Worm (Caenorhabditis elegans): ENCODE data around the gene sru-9.

The sru-9 gene

ce11 chrIV:13619203-13619602, 30.4 kb downstream of the sru-9 start, which contains the start of gene C08F11.3:
TSS of gene C08F11.3 (plus strand) at chrIV:13619503.
- TF ChIP-seq hif-1 (tag; optimal IDR thresholded peaks at IDR 0.05) (no peak), daf-16 (GFP tag; optimal IDR thresholded peaks at IDR 0.05) (no peak), daf-16 (tag; optimal IDR thresholded peaks at IDR 0.05) (peak; percentile 71), nhr-28 (tag; optimal IDR thresholded peaks at IDR 0.05) (peak; percentile 1), zag-1 (tag; optimal IDR thresholded peaks at IDR 0.05) (no peak), aha-1 (tag) (no peak), F44E2.7 (GFP tag; IDR thresholded peaks at IDR 0.05) (no peak)

ce11 chrIV:13623533-13623932, 34.7 kb downstream of the sru-9 start, which contains the start of gene C08F11.1:
TSS of gene C08F11.1 (plus strand) at chrIV:13623833.
- TF ChIP-seq cey-2 (tag; optimal IDR thresholded peaks at IDR 0.05; ENCODE audit: borderline replicate concordance, insufficient read depth) (no peak), madf-9 (GFP tag; conservative IDR thresholded peaks at IDR 0.05) (no peak), nhr-6 (tag; optimal IDR thresholded peaks at IDR 0.05) (no peak), nhr-76 (tag; optimal IDR thresholded peaks at IDR 0.05) (no peak), lin-15B (tag; optimal IDR thresholded peaks at IDR 0.05) (no peak), mxl-2 (GFP tag; conservative IDR thresholded peaks at IDR 0.05) (no peak), ceh-32 (tag; optimal IDR thresholded peaks at IDR 0.05; ENCODE audit: poor library complexity) (no peak), sdz-12 (GFP tag; optimal IDR thresholded peaks at IDR 0.05) (no peak), nhr-48 (tag; optimal IDR thresholded peaks at IDR 0.05) (no peak), nhr-237 (tag; optimal IDR thresholded peaks at IDR 0.05) (no peak)

- no peak for TF ChIP-seq nhr-11 (tag; optimal IDR thresholded peaks at IDR 0.05)
Measured at ce11 chrIV:13626469-13626868, 37.7 kb downstream of the sru-9 start, which contains the start of gene sru-21. TSS of gene sru-21 (plus strand) at chrIV:13626769.

ce11 chrIV:13632613-13633012, 43.8 kb downstream of the sru-9 start:
- TF ChIP-seq cey-2 (tag; optimal IDR thresholded peaks at IDR 0.05; ENCODE audit: borderline replicate concordance, insufficient read depth), result no peak
- peak in 1 of 2 experiments; percentile 69 for TF ChIP-seq unc-62 (GFP tag; optimal IDR thresholded peaks at IDR 0.05 in 1 of 2)
- TF ChIP-seq unc-62 (tag; optimal IDR thresholded peaks at IDR 0.05), result no peak
- TF ChIP-seq ZK546.5 (tag; optimal IDR thresholded peaks at IDR 0.05), result no peak
- TF ChIP-seq pqm-1 (tag; optimal IDR thresholded peaks at IDR 0.05), result peak; percentile 24
- no peak for TF ChIP-seq hif-1 (tag; optimal IDR thresholded peaks at IDR 0.05)
- no peak for TF ChIP-seq ztf-7 (tag; optimal IDR thresholded peaks at IDR 0.05)
- TF ChIP-seq daf-16 (GFP tag; optimal IDR thresholded peaks at IDR 0.05), result no peak
- TF ChIP-seq daf-16 (tag; optimal IDR thresholded peaks at IDR 0.05), result peak; percentile 57
- TF ChIP-seq ctbp-1 (GFP tag; IDR thresholded peaks at IDR 0.05), result no peak
- no peak for TF ChIP-seq nhr-237 (tag; optimal IDR thresholded peaks at IDR 0.05)

ce11 chrIV:13633165-13633564, 44.4 kb downstream of the sru-9 start, which contains the start of gene fbxa-98:
TSS of gene fbxa-98 (plus strand) at chrIV:13633407.
- TF ChIP-seq daf-16 (GFP tag; optimal IDR thresholded peaks at IDR 0.05) (no peak), daf-16 (tag; optimal IDR thresholded peaks at IDR 0.05) (peak; percentile 80), fkh-10 (GFP tag; optimal IDR thresholded peaks at IDR 0.05) (no peak), nhr-102 (tag; optimal IDR thresholded peaks at IDR 0.05) (no peak), ztf-7 (tag; optimal IDR thresholded peaks at IDR 0.05) (peak; percentile 18)

ce11 chrIV:13636975-13637374, 48.2 kb downstream of the sru-9 start, which contains the start of gene C08F11.7:
TSS of gene C08F11.7 (plus strand) at chrIV:13637275.
- no peak for TF ChIP-seq F37D6.2 (tag; optimal IDR thresholded peaks at IDR 0.05)
- TF ChIP-seq aly-2 (tag; optimal IDR thresholded peaks at IDR 0.05), result no peak
- no peak for TF ChIP-seq ces-1 (GFP tag; optimal IDR thresholded peaks at IDR 0.05)
- no peak for TF ChIP-seq fkh-10 (GFP tag; optimal IDR thresholded peaks at IDR 0.05)
- no peak for TF ChIP-seq zfp-2 (tag; optimal IDR thresholded peaks at IDR 0.05)
- no peak for TF ChIP-seq tra-1 (GFP tag; IDR thresholded peaks at IDR 0.05)
- TF ChIP-seq hlh-30 (tag; optimal IDR thresholded peaks at IDR 0.05; ENCODE audit: insufficient read depth), result no peak
- TF ChIP-seq nhr-28 (tag; optimal IDR thresholded peaks at IDR 0.05), result no peak
- no peak for TF ChIP-seq mxl-2 (GFP tag; conservative IDR thresholded peaks at IDR 0.05)
- no peak for TF ChIP-seq tag-97 (GFP tag; IDR thresholded peaks at IDR 0.05)
- no peak for TF ChIP-seq lim-7 (GFP tag; IDR thresholded peaks at IDR 0.05)
- no peak for TF ChIP-seq ceh-32 (tag; optimal IDR thresholded peaks at IDR 0.05; ENCODE audit: poor library complexity)
- no peak for TF ChIP-seq Y75B8A.6 (GFP tag; IDR thresholded peaks at IDR 0.05)
- no peak for TF ChIP-seq lin-1 (GFP tag; IDR thresholded peaks at IDR 0.05)
- no peak for TF ChIP-seq gei-8 (GFP tag; optimal IDR thresholded peaks at IDR 0.05)
- no peak for TF ChIP-seq F26F4.8 (GFP tag; conservative IDR thresholded peaks at IDR 0.05)
- no peak for TF ChIP-seq lin-15B (tag; optimal IDR thresholded peaks at IDR 0.05)
- no peak for TF ChIP-seq nhr-25 (tag; optimal IDR thresholded peaks at IDR 0.05; ENCODE audit: borderline replicate concordance, insufficient read depth)
